Worm (Caenorhabditis elegans) whole organism, L4 larva: ENCODE data around the gene W02B3.7.

Experiments used
- R02D3.7 ChIP-seq: fragments of 150-350 bp; sonication (generic microtip); optimal IDR thresholded peaks from 3 replicates; lab custom pipeline; 2014; ENCODE audit warnings: missing biosample characterization, missing genetic modification characterization
- dpl-1 ChIP-seq: fragments of 150-350 bp; optimal IDR thresholded peaks from 2 replicates; lab custom pipeline; 2014; ENCODE audit warnings: missing biosample characterization, missing genetic modification reagents, missing genetic modification characterization
- egl-43 ChIP-seq: fragments of 200-800 bp; sonication (Bioruptor generic); IDR thresholded peaks from 2 replicates; pipeline ENCODE4 v1.3.6; 2022; ENCODE audit warnings: missing genetic modification reagents, missing genetic modification characterization, missing compliant biosample characterization
- lin-15B ChIP-seq: fragments of 150-350 bp; sonication (generic microtip); optimal IDR thresholded peaks from 3 replicates; lab custom pipeline; 2014; ENCODE audit warnings: missing biosample characterization, missing genetic modification characterization
- lir-3 ChIP-seq: sonication (generic microtip); optimal IDR thresholded peaks from 2 replicates; lab custom pipeline; 2016; ENCODE audit warnings: mild to moderate bottlenecking, missing genetic modification characterization, missing compliant biosample characterization
- nhr-76 ChIP-seq: fragments of 150-350 bp; optimal IDR thresholded peaks from 2 replicates; lab custom pipeline; 2014; ENCODE audit warnings: missing biosample characterization, missing genetic modification characterization
- snpc-4 ChIP-seq: fragments of 150-350 bp; optimal IDR thresholded peaks from 2 replicates; lab custom pipeline; 2014; ENCODE audit warnings: missing biosample characterization, missing genetic modification characterization
- unc-62 ChIP-seq, 3 experiments: fragments of 150-350 bp in 1 of 3; sonication (generic microtip); optimal IDR thresholded peaks in 2 of 3; peaks in 1 of 3; 1 replicate in 1 of 3; 2 replicates in 2 of 3; lab custom pipeline; 2014 to 2017; ENCODE audit warnings: missing biosample characterization in 3 of 3, missing genetic modification characterization in 3 of 3, missing genetic modification reagents in 3 of 3, missing genotype in 1 of 3

DNA sequence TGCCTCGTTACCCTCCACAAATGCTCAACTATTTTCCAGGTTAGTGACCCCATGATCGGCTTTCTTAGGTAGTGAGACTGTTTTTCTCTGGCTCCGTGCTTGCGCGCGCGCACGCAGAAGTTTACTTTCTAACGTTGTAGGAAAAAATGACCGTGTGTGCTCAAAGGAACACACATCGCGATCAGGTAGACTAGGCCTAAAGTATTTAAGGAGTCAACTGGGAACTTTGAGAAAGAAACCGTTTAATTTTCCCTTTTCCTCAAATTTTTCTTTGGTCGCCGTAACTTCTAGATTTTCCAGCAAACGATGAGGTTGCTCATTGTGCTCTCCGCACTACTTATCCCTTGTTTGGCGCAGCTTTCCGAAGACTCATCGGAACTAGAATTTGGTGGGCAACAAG, 48.5 kb upstream of the W02B3.7 start, which contains the start of gene idpp-1:
- TF ChIP-seq snpc-4, result no peak
- TF ChIP-seq dpl-1 (GFP tag; lab: Kevin White, UChicago), result no peak
- TF ChIP-seq lin-15B (tag; lab: Kevin White, UChicago), result no peak
- TF ChIP-seq R02D3.7, result no peak
- no peak for TF ChIP-seq egl-43 (GFP tag; lab: Robert Waterston, UW)
- no peak for TF ChIP-seq lir-3 (tag; lab: Kevin White, UChicago)
- TF ChIP-seq nhr-76 (tag; lab: Kevin White, UChicago), result no peak
- TF ChIP-seq unc-62 (GFP tag; optimal IDR thresholded peaks at IDR 0.05 in 1 of 2; lab: Kevin White, UChicago), result no peak
- TF ChIP-seq unc-62 (tag; optimal IDR thresholded peaks at IDR 0.05; lab: Kevin White, UChicago), result no peak
